Fruit fly (Drosophila melanogaster) whole organism, embryonic: ENCODE data around the gene Fbw5.
A peak's percentile ranks its signal among the peaks of the same experiment; 100 is the strongest.

ENCODE experiments used
- Antp ChIP-seq: fragments of 200-800 bp; sonication (Bioruptor generic); optimal IDR thresholded peaks from 3 replicates; lab custom pipeline; 2016; ENCODE audit warnings: missing biosample characterization, missing genetic modification characterization
- B-H1 ChIP-seq: fragments of 200-800 bp; sonication (Bioruptor generic); IDR thresholded peaks from 3 replicates; pipeline ENCODE4 v1.3.6; 2022; ENCODE audit warnings: missing biosample characterization, missing genetic modification characterization
- C15 ChIP-seq: fragments of 200-800 bp; sonication (Bioruptor generic); IDR thresholded peaks from 3 replicates; pipeline ENCODE4 v1.3.6; 2022; ENCODE audit warnings: missing biosample characterization, missing genetic modification characterization
- CG10654 ChIP-seq: fragments of 200-800 bp; sonication (Bioruptor generic); optimal IDR thresholded peaks from 2 replicates; lab custom pipeline; 2016; ENCODE audit warnings: missing biosample characterization, missing genetic modification characterization
- CG14860 ChIP-seq: fragments of 200-800 bp; sonication (Bioruptor generic); IDR thresholded peaks from 3 replicates; pipeline ENCODE4 v1.3.6; 2022; ENCODE audit warnings: missing biosample characterization, missing genetic modification characterization; ENCODE audit not compliant: partially characterized antibody
- CG16863 ChIP-seq: fragments of 200-800 bp; sonication (Bioruptor generic); optimal IDR thresholded peaks from 3 replicates; lab custom pipeline; 2016; ENCODE audit warnings: missing biosample characterization, missing genetic modification characterization
- CG17359 ChIP-seq: fragments of 200-800 bp; sonication (Bioruptor generic); optimal IDR thresholded peaks from 3 replicates; lab custom pipeline; 2018; ENCODE audit warnings: missing biosample characterization, mild to moderate bottlenecking, missing genetic modification characterization, moderate library complexity
- CG18476 ChIP-seq: fragments of 200-800 bp; sonication (Bioruptor generic); optimal IDR thresholded peaks from 2 replicates; lab custom pipeline; 2016; ENCODE audit warnings: missing biosample characterization, mild to moderate bottlenecking, missing genetic modification characterization
- CG2199 ChIP-seq: fragments of 200-800 bp; sonication (Bioruptor generic); IDR thresholded peaks from 3 replicates; pipeline ENCODE4 v1.3.6; 2022; ENCODE audit warnings: missing biosample characterization, missing genetic modification characterization
- CG31388 ChIP-seq: fragments of 200-800 bp; sonication (Bioruptor generic); optimal IDR thresholded peaks from 2 replicates; lab custom pipeline; 2016; ENCODE audit warnings: missing biosample characterization, missing genetic modification characterization
- CG33557 ChIP-seq: fragments of 200-800 bp; sonication (Bioruptor generic); optimal IDR thresholded peaks from 2 replicates; lab custom pipeline; 2019; ENCODE audit warnings: missing biosample characterization, mild to moderate bottlenecking, missing genetic modification characterization, moderate library complexity
- CG34376 ChIP-seq: fragments of 200-800 bp; sonication (Bioruptor generic); optimal IDR thresholded peaks from 2 replicates; lab custom pipeline; 2018; ENCODE audit warnings: missing biosample characterization, mild to moderate bottlenecking, missing genetic modification characterization
- CG34422 ChIP-seq: fragments of 200-800 bp; sonication (Bioruptor generic); IDR thresholded peaks from 3 replicates; pipeline ENCODE4 v1.3.6; 2022; ENCODE audit warnings: missing biosample characterization, missing genetic modification characterization
- CG4282 ChIP-seq: fragments of 200-800 bp; sonication (Bioruptor generic); optimal IDR thresholded peaks from 2 replicates; lab custom pipeline; 2016; ENCODE audit warnings: missing biosample characterization, missing genetic modification characterization
- CG4707 ChIP-seq: fragments of 200-800 bp; sonication (Bioruptor generic); optimal IDR thresholded peaks from 2 replicates; lab custom pipeline; 2018; ENCODE audit warnings: missing biosample characterization, mild to moderate bottlenecking, missing genetic modification characterization, moderate library complexity
- CG4820 ChIP-seq: fragments of 200-800 bp; sonication (Bioruptor generic); optimal IDR thresholded peaks from 3 replicates; lab custom pipeline; 2016; ENCODE audit warnings: missing biosample characterization, missing genetic modification characterization
- CG6272 ChIP-seq: fragments of 200-800 bp; sonication (Bioruptor generic); IDR thresholded peaks from 2 replicates; pipeline ENCODE4 v1.3.6; 2022; ENCODE audit warnings: missing biosample characterization, missing genetic modification characterization
- CG7271 ChIP-seq: fragments of 200-800 bp; sonication (Bioruptor generic); optimal IDR thresholded peaks from 2 replicates; lab custom pipeline; 2018; ENCODE audit warnings: missing biosample characterization, mild to moderate bottlenecking, missing genetic modification characterization, moderate library complexity
- CHES-1-like ChIP-seq: fragments of 200-800 bp; sonication (Bioruptor generic); optimal IDR thresholded peaks from 2 replicates; lab custom pipeline; 2016; ENCODE audit warnings: missing biosample characterization, missing genetic modification characterization
- Dad ChIP-seq: fragments of 200-800 bp; sonication (Bioruptor generic); optimal IDR thresholded peaks from 3 replicates; lab custom pipeline; 2016; ENCODE audit warnings: missing biosample characterization, missing genetic modification characterization
- Dip2 ChIP-seq: fragments of 200-800 bp; sonication (Bioruptor generic); IDR thresholded peaks from 2 replicates; pipeline ENCODE4 v1.3.6; 2022; ENCODE audit warnings: missing biosample characterization, missing genetic modification characterization
- Doc3 ChIP-seq: fragments of 200-800 bp; sonication (Bioruptor generic); IDR thresholded peaks from 3 replicates; pipeline ENCODE4 v1.3.6; 2022; ENCODE audit warnings: missing biosample characterization, missing genetic modification characterization; ENCODE audit not compliant: partially characterized antibody
- Ets65A ChIP-seq: fragments of 200-800 bp; sonication (Bioruptor generic); peaks from one replicate; lab custom pipeline; 2016; ENCODE audit warnings: missing biosample characterization, missing genetic modification characterization
- H15 ChIP-seq: fragments of 200-800 bp; sonication (Bioruptor generic); IDR thresholded peaks from 3 replicates; pipeline ENCODE4 v1.3.6; 2022; ENCODE audit warnings: missing biosample characterization, missing genetic modification characterization
- Hmx ChIP-seq: fragments of 200-800 bp; sonication (Bioruptor generic); optimal IDR thresholded peaks from 2 replicates; lab custom pipeline; 2016; ENCODE audit warnings: missing biosample characterization, missing genetic modification characterization
- Hr3 ChIP-seq: fragments of 200-800 bp; sonication (Bioruptor generic); optimal IDR thresholded peaks from 3 replicates; lab custom pipeline; 2016; ENCODE audit warnings: missing biosample characterization, missing genetic modification characterization
- MESR4 ChIP-seq: fragments of 200-800 bp; sonication (Bioruptor generic); optimal IDR thresholded peaks from 2 replicates; lab custom pipeline; 2018; ENCODE audit warnings: missing biosample characterization, mild to moderate bottlenecking, missing genetic modification characterization, moderate library complexity
- Oaz ChIP-seq: fragments of 200-800 bp; sonication (Bioruptor generic); IDR thresholded peaks from 2 replicates; pipeline ENCODE4 v1.3.6; 2022; ENCODE audit warnings: missing biosample characterization, missing genetic modification characterization
- Sox102F ChIP-seq: fragments of 200-800 bp; sonication (Bioruptor generic); optimal IDR thresholded peaks from 2 replicates; lab custom pipeline; 2018; ENCODE audit warnings: missing biosample characterization, mild to moderate bottlenecking, missing genetic modification characterization, moderate library complexity
- Sry-β ChIP-seq: fragments of 200-800 bp; sonication (Bioruptor generic); optimal IDR thresholded peaks from 2 replicates; lab custom pipeline; 2018; ENCODE audit warnings: missing biosample characterization, mild to moderate bottlenecking, missing genetic modification characterization, moderate library complexity
- Sry-δ ChIP-seq: fragments of 200-800 bp; sonication (Bioruptor generic); optimal IDR thresholded peaks from 2 replicates; lab custom pipeline; 2016; ENCODE audit warnings: missing biosample characterization, missing genetic modification characterization
- Taf1 ChIP-seq: fragments of 200-800 bp; sonication (Bioruptor generic); IDR thresholded peaks from 2 replicates; pipeline ENCODE4 v1.3.6; 2022; ENCODE audit warnings: missing biosample characterization, missing genetic modification characterization
- Vsx1 ChIP-seq: fragments of 200-800 bp; sonication (Bioruptor generic); optimal IDR thresholded peaks from 2 replicates; lab custom pipeline; 2017; ENCODE audit warnings: missing biosample characterization, mild to moderate bottlenecking, missing genetic modification characterization, missing genetic modification reagents
- Xbp1 ChIP-seq: fragments of 200-800 bp; sonication (Bioruptor generic); optimal IDR thresholded peaks from 3 replicates; lab custom pipeline; 2016; ENCODE audit warnings: missing biosample characterization, mild to moderate bottlenecking, missing genetic modification characterization
- YL-1 ChIP-seq: fragments of 200-800 bp; sonication (Bioruptor generic); optimal IDR thresholded peaks from 3 replicates; lab custom pipeline; 2017; ENCODE audit warnings: missing biosample characterization, mild to moderate bottlenecking, missing genetic modification characterization
- chn ChIP-seq: fragments of 200-800 bp; sonication (Bioruptor generic); optimal IDR thresholded peaks from 2 replicates; lab custom pipeline; 2016; ENCODE audit warnings: missing biosample characterization, missing genetic modification characterization
- croc ChIP-seq: fragments of 200-800 bp; sonication (Bioruptor generic); conservative IDR thresholded peaks from 3 replicates; pipeline ENCODE4 v1.3.6; 2022; ENCODE audit warnings: missing biosample characterization, missing genetic modification characterization
- disco-r ChIP-seq: fragments of 200-800 bp; sonication (Bioruptor generic); optimal IDR thresholded peaks from 2 replicates; lab custom pipeline; 2016; ENCODE audit warnings: missing biosample characterization, missing genetic modification characterization
- fd96Cb ChIP-seq: fragments of 200-800 bp; sonication (Bioruptor generic); optimal IDR thresholded peaks from 2 replicates; lab custom pipeline; 2018; ENCODE audit warnings: missing biosample characterization, mild to moderate bottlenecking, missing genetic modification characterization, moderate library complexity
- inv ChIP-seq: fragments of 200-800 bp; sonication (Bioruptor generic); IDR thresholded peaks from 2 replicates; pipeline ENCODE4 v1.3.6; 2022; ENCODE audit warnings: missing biosample characterization, missing genetic modification characterization; ENCODE audit not compliant: partially characterized antibody
- lbe ChIP-seq: fragments of 200-800 bp; sonication (Bioruptor generic); optimal IDR thresholded peaks from 2 replicates; lab custom pipeline; 2016; ENCODE audit warnings: missing biosample characterization, mild to moderate bottlenecking, missing genetic modification characterization
- maf-S ChIP-seq: fragments of 200-800 bp; sonication (Bioruptor generic); optimal IDR thresholded peaks from 2 replicates; lab custom pipeline; 2016; ENCODE audit warnings: missing biosample characterization, missing genetic modification characterization
- pan ChIP-seq, 4 experiments: fragments of >200 bp in 3 of 4; fragments of 200-800 bp in 1 of 4; sonication (Bioruptor generic) in 1 of 4; optimal IDR thresholded peaks in 3 of 4; IDR thresholded peaks in 1 of 4; 2 replicates each; pipeline versions ENCODE4 v1.3.6 to Lab custom; 2017 to 2022; ENCODE audit warnings: missing biosample characterization in 2 of 4, missing genetic modification characterization in 2 of 4, mixed read lengths in 1 of 4
- run ChIP-seq: fragments of 200-800 bp; sonication (Bioruptor generic); optimal IDR thresholded peaks from 3 replicates; lab custom pipeline; 2018; ENCODE audit warnings: missing biosample characterization, mild to moderate bottlenecking, missing genetic modification characterization
- scrt ChIP-seq: fragments of 200-800 bp; sonication (Bioruptor generic); optimal IDR thresholded peaks from 2 replicates; lab custom pipeline; 2018; ENCODE audit warnings: missing biosample characterization, mild to moderate bottlenecking, missing genetic modification characterization, moderate library complexity
- sim ChIP-seq: fragments of 200-800 bp; sonication (Bioruptor generic); IDR thresholded peaks from 2 replicates; pipeline ENCODE4 v1.3.6; 2022; ENCODE audit warnings: missing biosample characterization, missing genetic modification characterization
- ssp ChIP-seq: fragments of 200-800 bp; sonication (Bioruptor generic); IDR thresholded peaks from 2 replicates; pipeline ENCODE4 v1.3.6; 2022; ENCODE audit warnings: missing biosample characterization, missing genetic modification characterization
- usp ChIP-seq: fragments of >200 bp; optimal IDR thresholded peaks from 2 replicates; lab custom pipeline; 2017; ENCODE audit warnings: missing biosample characterization, missing genetic modification characterization
- wek ChIP-seq: fragments of 200-800 bp; sonication (Bioruptor generic); optimal IDR thresholded peaks from 3 replicates; lab custom pipeline; 2018; ENCODE audit warnings: missing biosample characterization, mild to moderate bottlenecking, missing genetic modification characterization, moderate library complexity
- z ChIP-seq: fragments of 200-800 bp; sonication (Bioruptor generic); IDR thresholded peaks from 3 replicates; pipeline ENCODE4 v1.3.6; 2022; ENCODE audit warnings: missing biosample characterization, missing genetic modification characterization

Fbw5 gene

dm6 chr2L:6070656-6071231 is 5.0 kb upstream of the Fbw5 start, which contains the start of the genes CG9154 and Kr-h2 (continued):
- TF ChIP-seq z (GFP tag; lab: Robert Waterston, UW) (no peak), scrt (GFP tag; lab: Kevin White, UChicago) (no peak), C15 (no peak), Hmx (GFP tag; lab: Kevin White, UChicago) (no peak), wek (GFP tag; lab: Kevin White, UChicago) (peak; percentile 95), CG34376 (peak; percentile 56), CG18476 (GFP tag; lab: Kevin White, UChicago) (no peak), CG34422 (peak; percentile 11; the same call in 1 of the 3 replicates), lbe (no peak), chn (GFP tag; lab: Kevin White, UChicago) (no peak), Ets65A (GFP tag; lab: Kevin White, UChicago) (peak; percentile 94), CG16863 (GFP tag; lab: Kevin White, UChicago) (no peak), CG33557 (no peak), CHES-1-like (GFP tag; lab: Kevin White, UChicago) (peak; percentile 32), Oaz (GFP tag; lab: Robert Waterston, UW) (no peak), Antp (peak; percentile 32), sim (GFP tag; lab: Robert Waterston, UW) (no peak), Dad (GFP tag; lab: Kevin White, UChicago) (no peak), CG6272 (no peak), Sry-β (GFP tag; lab: Kevin White, UChicago) (peak; percentile 28), H15 (GFP tag; lab: Robert Waterston, UW) (no peak), CG7271 (tag; lab: Kevin White, UChicago) (no peak), Vsx1 (no peak), Doc3 (GFP tag; lab: Robert Waterston, UW) (peak; percentile 44; the same call in 2 of the 3 replicates), pan (optimal IDR thresholded peaks at IDR 0.05; lab: Kevin White, UChicago) (no peak), pan (GFP tag; optimal IDR thresholded peaks at IDR 0.05 in 1 of 2, IDR thresholded peaks at IDR 0.05 in 1 of 2) (peak in 1 of 2 experiments; percentile 41), run (tag; lab: Kevin White, UChicago) (no peak), fd96Cb (tag; lab: Kevin White, UChicago) (no peak), Dip2 (GFP tag; lab: Robert Waterston, UW) (no peak), Taf1 (GFP tag; lab: Robert Waterston, UW) (no peak), ssp (GFP tag; lab: Robert Waterston, UW) (0 out of 2 replicates have a peak, but pooled peaks have one; percentile 18), CG2199 (GFP tag; lab: Robert Waterston, UW) (no peak), Sox102F (no peak), Hr3 (GFP tag; lab: Kevin White, UChicago) (no peak), croc (GFP tag; lab: Robert Waterston, UW) (no peak), CG17359 (no peak), inv (GFP tag; lab: Robert Waterston, UW) (peak; percentile 57; the same call in 1 of the 2 replicates), usp (no peak), CG31388 (GFP tag; lab: Kevin White, UChicago) (no peak), MESR4 (GFP tag; lab: Kevin White, UChicago) (peak; percentile 94), CG4707 (GFP tag; lab: Kevin White, UChicago) (no peak), disco-r (GFP tag; lab: Kevin White, UChicago) (no peak), Xbp1 (GFP tag; lab: Kevin White, UChicago) (peak; percentile 81), Sry-δ (GFP tag; lab: Kevin White, UChicago) (peak; percentile 93), CG10654 (GFP tag; lab: Kevin White, UChicago) (no peak), CG4282 (GFP tag; lab: Kevin White, UChicago) (no peak), YL-1 (GFP tag; lab: Kevin White, UChicago) (peak; percentile 8), B-H1 (GFP tag; lab: Robert Waterston, UW) (no peak; the same call in 2 of the 3 replicates), maf-S (no peak), CG4820 (GFP tag; lab: Kevin White, UChicago) (peak; percentile 23), CG14860 (GFP tag; lab: Robert Waterston, UW) (peak; percentile 78)
